Worm (Caenorhabditis elegans) whole organism, L2 larva: ENCODE data around the gene ebp-2.

Source experiments
- fos-1 ChIP-seq: fragments of 150-350 bp; optimal IDR thresholded peaks from 2 replicates; lab custom pipeline; 2014; ENCODE audit warnings: missing biosample characterization, missing genetic modification characterization
- nhr-11 ChIP-seq: fragments of 150-350 bp; optimal IDR thresholded peaks from 2 replicates; lab custom pipeline; 2014; ENCODE audit warnings: missing biosample characterization, missing genetic modification characterization
- skn-1 ChIP-seq: sonication (generic microtip); optimal IDR thresholded peaks from 2 replicates; lab custom pipeline; 2017; ENCODE audit warnings: missing biosample characterization, missing genetic modification characterization

DNA sequence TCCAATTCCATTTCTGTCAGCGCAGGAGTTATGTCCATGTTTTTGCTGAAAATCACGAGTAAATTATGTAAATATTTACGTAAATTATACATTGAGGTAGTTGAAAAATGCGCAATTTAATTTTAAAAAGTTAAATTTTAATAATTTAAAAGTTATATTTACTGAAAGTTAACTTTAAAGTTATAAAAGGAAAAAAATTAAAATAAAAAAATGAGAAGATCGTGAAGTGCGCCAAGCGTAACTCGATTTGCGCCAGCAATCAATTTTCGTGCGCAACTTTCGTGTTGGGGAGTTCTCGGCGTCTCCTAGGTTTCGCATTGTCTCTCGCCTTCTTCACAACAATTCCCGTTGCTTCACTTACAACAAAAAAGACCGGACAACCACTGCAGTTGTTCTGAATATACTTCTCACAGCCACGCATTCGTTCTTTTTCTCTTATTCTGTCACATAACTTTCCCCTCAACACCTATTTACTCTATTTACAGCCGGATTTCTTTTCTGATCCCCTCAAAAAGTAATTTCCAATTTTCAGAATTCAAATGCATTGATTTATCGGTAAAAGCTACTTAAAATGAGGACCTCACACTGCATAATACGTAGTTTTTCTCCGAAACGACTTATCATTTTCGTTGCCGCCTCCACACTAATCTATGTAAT lies 31.1 kb downstream of the ebp-2 start, which contains the start of the genes metl-1 and W02B12.11:
- no peak for TF ChIP-seq skn-1 (tag; lab: Kevin White, UChicago)
- TF ChIP-seq nhr-11 (tag; lab: Kevin White, UChicago), result no peak
- peak; percentile 50 for TF ChIP-seq fos-1 (tag; lab: Kevin White, UChicago)
